Fruit fly (Drosophila melanogaster) whole organism, embryonic: ENCODE measurements around the gene CG43072.

Source experiments
- Antp ChIP-seq: fragments of 200-800 bp; sonication (Bioruptor generic); optimal IDR thresholded peaks from 3 replicates; lab custom pipeline; 2016; ENCODE audit warnings: missing biosample characterization, missing genetic modification characterization
- Atf-2 ChIP-seq: fragments of 200-800 bp; sonication (Bioruptor generic); optimal IDR thresholded peaks from 2 replicates; lab custom pipeline; 2016; ENCODE audit warnings: missing biosample characterization, missing genetic modification characterization
- Blimp-1 ChIP-seq: fragments of 200-800 bp; sonication (Bioruptor generic); optimal IDR thresholded peaks from 3 replicates; lab custom pipeline; 2018; ENCODE audit warnings: missing biosample characterization, missing genetic modification characterization, mild to moderate bottlenecking, moderate library complexity, missing genetic modification reagents
- C15 ChIP-seq: fragments of 200-800 bp; sonication (Bioruptor generic); IDR thresholded peaks from 3 replicates; pipeline ENCODE4 v1.3.6; 2022; ENCODE audit warnings: missing biosample characterization, missing genetic modification characterization
- CG1024 ChIP-seq: fragments of 200-800 bp; sonication (Bioruptor generic); IDR thresholded peaks from 2 replicates; pipeline ENCODE4 v1.3.6; 2022; ENCODE audit warnings: missing biosample characterization, missing genetic modification characterization
- CG11247 ChIP-seq: fragments of 200-800 bp; sonication (Bioruptor generic); IDR thresholded peaks from 2 replicates; pipeline ENCODE4 v1.3.6; 2022; ENCODE audit warnings: missing biosample characterization, missing genetic modification characterization
- CG12744 ChIP-seq: fragments of 200-800 bp; sonication (Bioruptor generic); optimal IDR thresholded peaks from 2 replicates; lab custom pipeline; 2016; ENCODE audit warnings: missing biosample characterization, missing genetic modification characterization
- CG12942 ChIP-seq: fragments of 200-800 bp; sonication (Bioruptor generic); optimal IDR thresholded peaks from 3 replicates; lab custom pipeline; 2016; ENCODE audit warnings: missing biosample characterization, missing genetic modification characterization
- CG14441 ChIP-seq: fragments of 200-800 bp; sonication (Bioruptor generic); IDR thresholded peaks from 2 replicates; pipeline ENCODE4 v1.3.6; 2022; ENCODE audit warnings: missing biosample characterization, missing genetic modification characterization
- CG15269 ChIP-seq: fragments of 200-800 bp; sonication (Bioruptor generic); optimal IDR thresholded peaks from 2 replicates; lab custom pipeline; 2018; ENCODE audit warnings: missing biosample characterization, mild to moderate bottlenecking, missing genetic modification characterization, moderate library complexity
- CG15514 ChIP-seq: fragments of 200-800 bp; sonication (Bioruptor generic); optimal IDR thresholded peaks from 3 replicates; lab custom pipeline; 2017; ENCODE audit warnings: missing biosample characterization, missing genetic modification characterization, mild to moderate bottlenecking, moderate library complexity, missing genetic modification reagents
- CG18476 ChIP-seq: fragments of 200-800 bp; sonication (Bioruptor generic); optimal IDR thresholded peaks from 2 replicates; lab custom pipeline; 2016; ENCODE audit warnings: missing biosample characterization, mild to moderate bottlenecking, missing genetic modification characterization
- CG18764 ChIP-seq: fragments of 200-800 bp; sonication (Bioruptor generic); optimal IDR thresholded peaks from 3 replicates; lab custom pipeline; 2016; ENCODE audit warnings: missing biosample characterization, missing genetic modification characterization
- CG2120 ChIP-seq: fragments of 200-800 bp; sonication (Bioruptor generic); optimal IDR thresholded peaks from 3 replicates; lab custom pipeline; 2016; ENCODE audit warnings: missing biosample characterization, missing genetic modification characterization
- CG33213 ChIP-seq: fragments of 200-800 bp; sonication (Bioruptor generic); optimal IDR thresholded peaks from 3 replicates; lab custom pipeline; 2016; ENCODE audit warnings: missing biosample characterization, missing genetic modification characterization
- CG3726 ChIP-seq: fragments of 200-800 bp; sonication (Bioruptor generic); IDR thresholded peaks from 3 replicates; pipeline ENCODE4, ENCODE4 v1.3.6; 2022; ENCODE audit warnings: missing biosample characterization, missing genetic modification characterization
- CG3838 ChIP-seq: fragments of 200-800 bp; sonication (Bioruptor generic); optimal IDR thresholded peaks from 3 replicates; lab custom pipeline; 2016; ENCODE audit warnings: missing biosample characterization, missing genetic modification characterization
- CG4424 ChIP-seq: fragments of 200-800 bp; sonication (Bioruptor generic); optimal IDR thresholded peaks from 3 replicates; lab custom pipeline; 2016; ENCODE audit warnings: missing biosample characterization, missing genetic modification characterization
- CG4730 ChIP-seq: fragments of 200-800 bp; sonication (Bioruptor generic); IDR thresholded peaks from 2 replicates; pipeline ENCODE4 v1.3.6; 2022; ENCODE audit warnings: missing biosample characterization, missing genetic modification characterization
- CG5245 ChIP-seq: fragments of 200-800 bp; sonication (Bioruptor generic); optimal IDR thresholded peaks from 3 replicates; lab custom pipeline; 2016; ENCODE audit warnings: missing biosample characterization, missing genetic modification characterization
- CG6175 ChIP-seq: fragments of 200-800 bp; sonication (Bioruptor generic); IDR thresholded peaks from 3 replicates; pipeline ENCODE4 v1.3.6; 2022; ENCODE audit warnings: missing biosample characterization, missing genetic modification characterization
- CG8281 ChIP-seq: fragments of 200-800 bp; sonication (Bioruptor generic); optimal IDR thresholded peaks from 2 replicates; lab custom pipeline; 2018; ENCODE audit warnings: missing biosample characterization, mild to moderate bottlenecking, missing genetic modification characterization, moderate library complexity
- CG8478 ChIP-seq: fragments of >200 bp; optimal IDR thresholded peaks from 2 replicates; lab custom pipeline; 2018
- CG9817 ChIP-seq: fragments of 200-800 bp; sonication (Bioruptor generic); optimal IDR thresholded peaks from 2 replicates; lab custom pipeline; 2018; ENCODE audit warnings: missing biosample characterization, mild to moderate bottlenecking, missing genetic modification characterization, moderate library complexity
- CG9876 ChIP-seq: fragments of 200-800 bp; sonication (Bioruptor generic); optimal IDR thresholded peaks from 2 replicates; lab custom pipeline; 2016; ENCODE audit warnings: missing biosample characterization, missing genetic modification characterization
- CoRest ChIP-seq: fragments of 200-800 bp; sonication (Bioruptor generic); optimal IDR thresholded peaks from 3 replicates; lab custom pipeline; 2018; ENCODE audit warnings: missing biosample characterization, mild to moderate bottlenecking, missing genetic modification characterization, moderate library complexity
- CrebB ChIP-seq: fragments of 200-800 bp; sonication (Bioruptor generic); optimal IDR thresholded peaks from 3 replicates; lab custom pipeline; 2018; ENCODE audit warnings: missing biosample characterization, mild to moderate bottlenecking, missing genetic modification characterization
- Dip2 ChIP-seq: fragments of 200-800 bp; sonication (Bioruptor generic); IDR thresholded peaks from 2 replicates; pipeline ENCODE4 v1.3.6; 2022; ENCODE audit warnings: missing biosample characterization, missing genetic modification characterization
- Dref ChIP-seq: fragments of 200-800 bp; sonication (Bioruptor generic); IDR thresholded peaks from 2 replicates; pipeline ENCODE4 v1.3.6; 2022; ENCODE audit warnings: missing biosample characterization, missing genetic modification characterization
- Fer1 ChIP-seq: fragments of 200-800 bp; sonication (Bioruptor generic); optimal IDR thresholded peaks from 2 replicates; lab custom pipeline; 2017; ENCODE audit warnings: missing biosample characterization, mild to moderate bottlenecking, missing genetic modification characterization
- Fer2 ChIP-seq: fragments of 200-800 bp; sonication (Bioruptor generic); optimal IDR thresholded peaks from 2 replicates; lab custom pipeline; 2018; ENCODE audit warnings: missing biosample characterization, mild to moderate bottlenecking, missing genetic modification characterization, moderate library complexity
- H15 ChIP-seq: fragments of 200-800 bp; sonication (Bioruptor generic); IDR thresholded peaks from 3 replicates; pipeline ENCODE4 v1.3.6; 2022; ENCODE audit warnings: missing biosample characterization, missing genetic modification characterization
- HLHmδ ChIP-seq: fragments of 200-800 bp; sonication (Bioruptor generic); optimal IDR thresholded peaks from 2 replicates; lab custom pipeline; 2018; ENCODE audit warnings: missing biosample characterization, mild to moderate bottlenecking, missing genetic modification characterization, moderate library complexity
- Kr ChIP-seq: fragments of 200-800 bp; sonication (Bioruptor generic); optimal IDR thresholded peaks from 2 replicates; lab custom pipeline; 2017; ENCODE audit warnings: missing biosample characterization, mild to moderate bottlenecking, missing genetic modification characterization
- Lim3 ChIP-seq: fragments of 200-800 bp; sonication (Bioruptor generic); IDR thresholded peaks from 2 replicates; pipeline ENCODE4 v1.3.6; 2022; ENCODE audit warnings: missing biosample characterization, missing genetic modification characterization
- Mes4 ChIP-seq: fragments of 200-800 bp; sonication (Bioruptor generic); optimal IDR thresholded peaks from 2 replicates; lab custom pipeline; 2016; ENCODE audit warnings: missing biosample characterization, missing genetic modification characterization
- NFAT ChIP-seq: fragments of 200-800 bp; sonication (Bioruptor generic); IDR thresholded peaks from 2 replicates; pipeline ENCODE4 v1.3.6; 2022; ENCODE audit warnings: missing biosample characterization, missing genetic modification characterization
- TFAM ChIP-seq: fragments of 200-800 bp; sonication (Bioruptor generic); optimal IDR thresholded peaks from 2 replicates; lab custom pipeline; 2017; ENCODE audit warnings: missing biosample characterization, missing genetic modification characterization, inconsistent platforms
- Usf ChIP-seq: fragments of 200-800 bp; sonication (Bioruptor generic); optimal IDR thresholded peaks from 2 replicates; lab custom pipeline; 2017; ENCODE audit warnings: missing genotype, missing biosample characterization, missing genetic modification characterization
- YL-1 ChIP-seq: fragments of 200-800 bp; sonication (Bioruptor generic); optimal IDR thresholded peaks from 3 replicates; lab custom pipeline; 2017; ENCODE audit warnings: missing biosample characterization, mild to moderate bottlenecking, missing genetic modification characterization
- cad ChIP-seq: fragments of >200 bp; optimal IDR thresholded peaks from 2 replicates; lab custom pipeline; 2017; ENCODE audit warnings: missing biosample characterization, missing genetic modification characterization
- caup ChIP-seq: fragments of 200-800 bp; sonication (Bioruptor generic); optimal IDR thresholded peaks from 3 replicates; lab custom pipeline; 2017; ENCODE audit warnings: missing biosample characterization, mild to moderate bottlenecking, missing genetic modification characterization, moderate library complexity; ENCODE audit not compliant: severe bottlenecking
- chn ChIP-seq: fragments of 200-800 bp; sonication (Bioruptor generic); optimal IDR thresholded peaks from 2 replicates; lab custom pipeline; 2016; ENCODE audit warnings: missing biosample characterization, missing genetic modification characterization
- dysf ChIP-seq: fragments of 200-800 bp; sonication (Bioruptor generic); IDR thresholded peaks from 3 replicates; pipeline ENCODE4 v1.3.6; 2022; ENCODE audit warnings: missing biosample characterization, missing genetic modification characterization
- en ChIP-seq: fragments of 200-800 bp; sonication (Bioruptor generic); optimal IDR thresholded peaks from 2 replicates; lab custom pipeline; 2016; ENCODE audit warnings: missing biosample characterization, missing genetic modification characterization
- inv ChIP-seq: fragments of 200-800 bp; sonication (Bioruptor generic); IDR thresholded peaks from 2 replicates; pipeline ENCODE4 v1.3.6; 2022; ENCODE audit warnings: missing biosample characterization, missing genetic modification characterization; ENCODE audit not compliant: partially characterized antibody
- jing ChIP-seq: fragments of 200-800 bp; sonication (Bioruptor generic); optimal IDR thresholded peaks from 2 replicates; lab custom pipeline; 2018; ENCODE audit warnings: missing biosample characterization, mild to moderate bottlenecking, missing genetic modification characterization
- sens-2 ChIP-seq: fragments of 200-800 bp; sonication (Bioruptor generic); IDR thresholded peaks from 2 replicates; pipeline ENCODE4 v1.3.6; 2022; ENCODE audit warnings: missing biosample characterization, missing genetic modification characterization
- vnd ChIP-seq: fragments of 200-800 bp; sonication (Bioruptor generic); IDR thresholded peaks from 3 replicates; pipeline ENCODE4 v1.3.6; 2022; ENCODE audit warnings: missing biosample characterization, missing genetic modification characterization; ENCODE audit not compliant: partially characterized antibody
- vvl ChIP-seq: fragments of 200-800 bp; sonication (Bioruptor generic); IDR thresholded peaks from 2 replicates; pipeline ENCODE4 v1.3.6; 2022; ENCODE audit warnings: missing biosample characterization, missing genetic modification characterization

The CG43072 gene

dm6 chr3L:21026025-21026916, 39.4 kb upstream of the CG43072 start (continued):
- TF ChIP-seq CG8281 (no peak), Dref (GFP tag; lab: Robert Waterston, UW) (no peak), CG33213 (GFP tag; lab: Kevin White, UChicago) (no peak), vvl (GFP tag; lab: Robert Waterston, UW) (peak; percentile 54; the same call in 1 of the 2 replicates), CG4730 (GFP tag; lab: Robert Waterston, UW) (no peak), Kr (GFP tag; lab: Kevin White, UChicago) (no peak), CrebB (tag; lab: Kevin White, UChicago) (no peak), CG3726 (GFP tag; lab: Robert Waterston, UW) (no peak), chn (no peak), CG15514 (no peak), CG15269 (tag; lab: Kevin White, UChicago) (no peak), CG11247 (no peak), CG1024 (GFP tag; lab: Robert Waterston, UW) (no peak), NFAT (GFP tag; lab: Robert Waterston, UW) (peak; percentile 66), Usf (no peak), Atf-2 (GFP tag; lab: Kevin White, UChicago) (no peak), Fer2 (no peak), Mes4 (no peak), caup (GFP tag; lab: Kevin White, UChicago) (no peak), TFAM (GFP tag; lab: Kevin White, UChicago) (no peak), CG12942 (no peak), H15 (GFP tag; lab: Robert Waterston, UW) (no peak), CG8478 (lab: Kevin White, UChicago) (peak; percentile 48), cad (GFP tag; lab: Kevin White, UChicago) (no peak), YL-1 (GFP tag; lab: Kevin White, UChicago) (no peak), CG4424 (GFP tag; lab: Kevin White, UChicago) (no peak), CG18764 (GFP tag; lab: Kevin White, UChicago) (no peak), C15 (GFP tag; lab: Robert Waterston, UW) (no peak), Dip2 (no peak), inv (GFP tag; lab: Robert Waterston, UW) (no peak), HLHmδ (GFP tag; lab: Kevin White, UChicago) (no peak), CoRest (tag; lab: Kevin White, UChicago) (peak; percentile 24), Lim3 (GFP tag; lab: Robert Waterston, UW) (no peak), Fer1 (GFP tag; lab: Kevin White, UChicago) (no peak), Antp (GFP tag; lab: Kevin White, UChicago) (no peak), dysf (GFP tag; lab: Robert Waterston, UW) (no peak; the same call in 2 of the 3 replicates), CG14441 (GFP tag; lab: Robert Waterston, UW) (no peak; the same call in 1 of the 2 replicates), CG12744 (GFP tag; lab: Kevin White, UChicago) (no peak), CG6175 (GFP tag; lab: Robert Waterston, UW) (no peak), CG9876 (GFP tag; lab: Kevin White, UChicago) (peak; percentile 17), CG3838 (GFP tag; lab: Kevin White, UChicago) (no peak), CG5245 (no peak), CG2120 (GFP tag; lab: Kevin White, UChicago) (peak; percentile 17), CG18476 (GFP tag; lab: Kevin White, UChicago) (peak; percentile 1), vnd (GFP tag; lab: Robert Waterston, UW) (no peak), Blimp-1 (GFP tag; lab: Kevin White, UChicago) (no peak), CG9817 (tag; lab: Kevin White, UChicago) (no peak), jing (GFP tag; lab: Kevin White, UChicago) (no peak), en (GFP tag; lab: Kevin White, UChicago) (no peak), sens-2 (peak; percentile 13; the same call in 1 of the 2 replicates)
